Worm (Caenorhabditis elegans) whole organism, early embryonic: ENCODE data around the gene fshr-1.

Source experiments
- B0310.2 ChIP-seq: sonication (generic microtip); optimal IDR thresholded peaks from 2 replicates; lab custom pipeline; 2016; ENCODE audit warnings: mild to moderate bottlenecking, missing genetic modification characterization, missing compliant biosample characterization
- F13C5.2 ChIP-seq: sonication (generic microtip); optimal IDR thresholded peaks from 2 replicates; lab custom pipeline; 2017; ENCODE audit warnings: mild to moderate bottlenecking, missing genetic modification characterization, inconsistent platforms, missing compliant biosample characterization
- aly-1 ChIP-seq: sonication (generic microtip); optimal IDR thresholded peaks from 2 replicates; lab custom pipeline; 2016; ENCODE audit warnings: missing genetic modification characterization, missing compliant biosample characterization
- ama-1 ChIP-seq: fragments of 150-350 bp; optimal IDR thresholded peaks from 2 replicates; lab custom pipeline; 2014
- ceh-13 ChIP-seq: fragments of 200-800 bp; sonication (Bioruptor generic); optimal IDR thresholded peaks from 2 replicates; lab custom pipeline; 2018; ENCODE audit warnings: mild to moderate bottlenecking, missing genetic modification characterization, missing compliant biosample characterization
- ceh-36 ChIP-seq: sonication (generic microtip); optimal IDR thresholded peaks from 2 replicates; lab custom pipeline; 2016; ENCODE audit warnings: missing genetic modification characterization, inconsistent platforms, missing compliant biosample characterization
- ets-7 ChIP-seq: sonication (generic microtip); optimal IDR thresholded peaks from 2 replicates; lab custom pipeline; 2016; ENCODE audit warnings: missing genotype, missing genetic modification characterization, missing compliant biosample characterization
- flt-1 ChIP-seq: fragments of 200-800 bp; sonication (Bioruptor generic); IDR thresholded peaks from 2 replicates; pipeline ENCODE4 v1.3.6; 2022; ENCODE audit warnings: missing genetic modification characterization, missing compliant biosample characterization
- hmbx-1 ChIP-seq: sonication (generic microtip); optimal IDR thresholded peaks from 2 replicates; lab custom pipeline; 2016; ENCODE audit warnings: mild to moderate bottlenecking, missing genetic modification characterization, missing compliant biosample characterization
- hmg-4 ChIP-seq: fragments of 200-800 bp; sonication (Bioruptor generic); optimal IDR thresholded peaks from 2 replicates; lab custom pipeline; 2018; ENCODE audit warnings: mild to moderate bottlenecking, missing genetic modification characterization, missing compliant biosample characterization
- hnd-1 ChIP-seq: sonication (generic microtip); optimal IDR thresholded peaks from 2 replicates; lab custom pipeline; 2016; ENCODE audit warnings: missing genetic modification characterization, missing compliant biosample characterization
- pes-1 ChIP-seq: fragments of 200-800 bp; sonication (Bioruptor generic); IDR thresholded peaks from 2 replicates; pipeline ENCODE4 v1.3.6; 2022; ENCODE audit warnings: missing genetic modification reagents, missing genetic modification characterization, missing compliant biosample characterization
- scrt-1 ChIP-seq: fragments of 200-800 bp; sonication (Bioruptor generic); IDR thresholded peaks from 2 replicates; pipeline ENCODE4 v1.3.6; 2022; ENCODE audit warnings: missing genetic modification characterization, missing compliant biosample characterization
- sea-1 ChIP-seq: fragments of 200-800 bp; sonication (Bioruptor generic); conservative IDR thresholded peaks from 2 replicates; pipeline ENCODE4 v1.3.6; 2022; ENCODE audit warnings: missing genetic modification characterization, missing compliant biosample characterization
- tbx-11 ChIP-seq: fragments of 200-800 bp; sonication (Bioruptor generic); IDR thresholded peaks from 2 replicates; pipeline ENCODE4 v1.3.6; 2022; ENCODE audit warnings: missing genetic modification characterization, missing compliant biosample characterization
- tbx-37 ChIP-seq: fragments of 200-800 bp; sonication (Bioruptor generic); conservative IDR thresholded peaks from 2 replicates; pipeline ENCODE4 v1.3.6; 2022; ENCODE audit warnings: missing genetic modification reagents, missing genetic modification characterization, missing compliant biosample characterization
- tra-4 ChIP-seq: sonication (generic microtip); optimal IDR thresholded peaks from 2 replicates; lab custom pipeline; 2017; ENCODE audit warnings: missing genetic modification characterization, missing compliant biosample characterization

Gene fshr-1

DNA sequence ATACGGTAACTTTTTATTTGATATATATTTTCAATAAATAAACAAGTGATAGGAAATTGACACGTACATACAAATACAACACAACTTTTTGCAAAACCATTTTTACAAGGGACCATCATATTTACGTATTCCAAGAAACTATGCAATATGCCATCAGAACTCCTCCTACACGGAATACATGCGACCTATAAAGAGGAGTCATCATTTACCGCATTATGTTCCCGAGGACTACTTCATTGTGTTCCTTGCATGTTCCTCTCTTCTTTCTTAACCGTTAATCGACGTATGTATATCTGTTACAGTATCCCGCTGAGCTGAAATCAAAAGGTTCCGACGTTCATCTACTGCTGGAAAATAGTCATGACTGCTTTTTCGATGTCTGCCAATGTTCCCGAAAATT is 28.8 kb downstream of the fshr-1 start, which contains the start of gene C50H2.5:
C50H2.5 (plus strand) TSS at position 301 of the 400 bp plus-strand sequence.
- TF ChIP-seq hnd-1 (tag; lab: Kevin White, UChicago) (no peak), ceh-13 (GFP tag; lab: Kevin White, UChicago) (no peak), flt-1 (GFP tag; lab: Robert Waterston, UW) (no peak), ceh-36 (tag; lab: Kevin White, UChicago) (no peak), F13C5.2 (tag; lab: Kevin White, UChicago) (no peak), ama-1 (lab: Kevin White, UChicago) (no peak), pes-1 (GFP tag; lab: Robert Waterston, UW) (no peak), hmg-4 (no peak), ets-7 (tag; lab: Kevin White, UChicago) (no peak), tra-4 (tag; lab: Kevin White, UChicago) (no peak), hmbx-1 (no peak), scrt-1 (GFP tag; lab: Robert Waterston, UW) (no peak), B0310.2 (no peak), tbx-37 (GFP tag; lab: Robert Waterston, UW) (no peak), sea-1 (GFP tag; lab: Robert Waterston, UW) (no peak), aly-1 (no peak), tbx-11 (GFP tag; lab: Robert Waterston, UW) (no peak)

DNA sequence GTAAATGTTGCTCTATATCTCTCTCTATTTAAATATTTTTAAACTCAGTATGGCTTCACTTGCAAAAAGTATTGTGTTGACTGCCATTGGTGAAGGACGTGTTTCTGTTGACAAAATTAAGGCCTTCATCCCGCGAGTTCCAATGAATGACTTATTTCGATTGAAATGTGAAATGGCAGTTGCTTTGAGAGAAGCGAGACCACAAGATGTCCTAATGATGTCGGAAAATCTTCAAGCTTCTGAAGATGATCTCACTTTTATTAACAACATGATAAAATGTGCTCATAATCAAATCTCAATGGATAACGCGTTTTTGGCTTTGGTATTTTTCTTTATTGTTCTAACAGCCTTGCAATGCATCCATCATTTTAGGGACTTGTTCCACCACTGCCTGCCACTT is 31.7 kb downstream of the fshr-1 start, which contains the start of gene ceh-75:
ceh-75 (plus strand) TSS at position 50 of the 400 bp plus-strand sequence.
- no peak for TF ChIP-seq tbx-11 (GFP tag; lab: Robert Waterston, UW)
- no peak for TF ChIP-seq pes-1 (GFP tag; lab: Robert Waterston, UW)
- TF ChIP-seq ceh-36 (tag; lab: Kevin White, UChicago), result no peak
- TF ChIP-seq B0310.2, result no peak
- no peak for TF ChIP-seq sea-1 (GFP tag; lab: Robert Waterston, UW)
- no peak for TF ChIP-seq hmg-4
- no peak for TF ChIP-seq ama-1 (lab: Kevin White, UChicago)

DNA sequence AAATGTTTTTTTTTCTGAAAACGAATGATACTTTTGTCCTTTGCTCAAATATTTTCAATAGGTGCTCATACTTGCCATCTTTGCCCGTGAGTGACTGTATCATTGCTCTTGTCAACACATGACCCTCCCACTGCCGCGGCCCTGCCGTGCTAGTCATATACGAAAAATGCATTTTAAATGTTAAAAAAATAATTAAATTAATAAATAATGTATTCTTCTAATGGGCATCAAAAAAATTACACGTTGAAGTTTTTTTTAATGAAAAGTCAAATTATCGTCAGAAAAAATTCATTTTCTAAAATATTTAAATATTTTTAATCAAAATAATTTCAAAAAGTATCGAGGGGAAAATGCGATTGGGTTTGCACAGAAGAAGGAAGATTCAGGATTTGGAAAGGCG is 32.8 kb downstream of the fshr-1 start, which contains the start of gene C50H2.7:
C50H2.7 (plus strand) TSS at position 301 of the 400 bp plus-strand sequence.
- TF ChIP-seq tbx-11 (GFP tag; lab: Robert Waterston, UW) (no peak), tbx-37 (GFP tag; lab: Robert Waterston, UW) (no peak), F13C5.2 (tag; lab: Kevin White, UChicago) (no peak), ceh-36 (tag; lab: Kevin White, UChicago) (no peak)

ce11 chrV:9924389-9924788 is 34.8 kb downstream of the fshr-1 start:
- no peak for TF ChIP-seq flt-1 (GFP tag; lab: Robert Waterston, UW)
- TF ChIP-seq tbx-37 (GFP tag; lab: Robert Waterston, UW), result no peak
- no peak for TF ChIP-seq ceh-36 (tag; lab: Kevin White, UChicago)
- TF ChIP-seq tbx-11 (GFP tag; lab: Robert Waterston, UW), result no peak
- no peak for TF ChIP-seq scrt-1 (GFP tag; lab: Robert Waterston, UW)
- TF ChIP-seq ceh-13 (GFP tag; lab: Kevin White, UChicago), result no peak
- TF ChIP-seq aly-1, result no peak
- no peak for TF ChIP-seq hmbx-1
- TF ChIP-seq hmg-4, result no peak
- no peak for TF ChIP-seq pes-1 (GFP tag; lab: Robert Waterston, UW)
- no peak for TF ChIP-seq ama-1 (lab: Kevin White, UChicago)
- TF ChIP-seq ets-7 (tag; lab: Kevin White, UChicago), result no peak
- TF ChIP-seq tra-4 (tag; lab: Kevin White, UChicago), result no peak

DNA sequence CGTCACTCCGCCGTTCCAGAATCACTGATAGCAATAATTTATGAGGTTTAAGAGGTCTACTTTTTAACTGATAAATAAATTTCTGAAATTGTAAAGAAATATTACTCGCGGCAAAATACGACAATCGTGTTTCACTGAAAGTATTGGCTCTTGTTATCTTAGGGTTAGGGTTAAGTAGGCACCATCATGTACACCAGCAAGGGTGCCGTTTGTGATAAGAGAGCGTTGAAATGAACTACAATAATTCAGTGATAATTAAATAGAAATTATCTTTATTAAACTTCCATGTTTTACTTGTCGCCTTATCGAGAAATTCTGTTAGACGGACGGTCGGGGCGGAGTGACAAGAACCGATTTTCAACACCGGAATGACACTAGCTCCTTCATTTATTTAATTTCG is 36.0 kb downstream of the fshr-1 start:
- no peak for TF ChIP-seq flt-1 (GFP tag; lab: Robert Waterston, UW)
- no peak for TF ChIP-seq aly-1
- TF ChIP-seq sea-1 (GFP tag; lab: Robert Waterston, UW), result no peak
- no peak for TF ChIP-seq ceh-36 (tag; lab: Kevin White, UChicago)
- no peak for TF ChIP-seq ama-1 (lab: Kevin White, UChicago)

ce11 chrV:9926240-9926639 is 36.6 kb downstream of the fshr-1 start, which contains the start of gene C50H2.13:
TSS of gene C50H2.13 (plus strand) at chrV:9926540.
- TF ChIP-seq ceh-13 (GFP tag; lab: Kevin White, UChicago), result no peak
- TF ChIP-seq aly-1, result no peak
- TF ChIP-seq sea-1 (GFP tag; lab: Robert Waterston, UW), result no peak
- TF ChIP-seq hmg-4, result no peak
- no peak for TF ChIP-seq flt-1 (GFP tag; lab: Robert Waterston, UW)
- TF ChIP-seq ceh-36 (tag; lab: Kevin White, UChicago), result no peak
- no peak for TF ChIP-seq pes-1 (GFP tag; lab: Robert Waterston, UW)
- no peak for TF ChIP-seq tbx-11 (GFP tag; lab: Robert Waterston, UW)
- no peak for TF ChIP-seq tra-4 (tag; lab: Kevin White, UChicago)
- no peak for TF ChIP-seq ama-1 (lab: Kevin White, UChicago)
- no peak for TF ChIP-seq hmbx-1
- no peak for TF ChIP-seq tbx-37 (GFP tag; lab: Robert Waterston, UW)
- no peak for TF ChIP-seq F13C5.2 (tag; lab: Kevin White, UChicago)
- no peak for TF ChIP-seq hnd-1 (tag; lab: Kevin White, UChicago)
- TF ChIP-seq ets-7 (tag; lab: Kevin White, UChicago), result no peak

DNA sequence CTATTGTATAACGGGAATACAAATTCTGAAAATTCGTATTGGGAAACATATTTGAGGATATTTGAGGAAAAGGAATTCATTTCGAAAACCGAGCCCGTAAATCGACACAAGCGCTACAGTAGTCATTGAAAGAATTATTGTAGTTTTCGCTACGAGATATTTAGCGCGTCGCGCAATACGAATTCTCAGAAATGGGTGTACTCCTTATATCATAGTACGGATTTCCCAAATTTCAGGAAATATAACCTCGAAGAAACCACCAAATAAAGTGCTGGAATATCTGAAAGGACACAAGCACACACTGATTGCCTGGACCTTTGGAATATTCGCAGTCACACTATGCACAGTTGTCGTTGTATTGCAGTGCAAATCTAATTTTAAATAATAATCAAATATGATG is 37.7 kb downstream of the fshr-1 start:
- no peak for TF ChIP-seq pes-1 (GFP tag; lab: Robert Waterston, UW)
- TF ChIP-seq hmbx-1, result no peak
- no peak for TF ChIP-seq tbx-37 (GFP tag; lab: Robert Waterston, UW)
- TF ChIP-seq sea-1 (GFP tag; lab: Robert Waterston, UW), result no peak
- no peak for TF ChIP-seq tbx-11 (GFP tag; lab: Robert Waterston, UW)
- TF ChIP-seq ama-1 (lab: Kevin White, UChicago), result no peak
- TF ChIP-seq scrt-1 (GFP tag; lab: Robert Waterston, UW), result no peak
- no peak for TF ChIP-seq hnd-1 (tag; lab: Kevin White, UChicago)
- no peak for TF ChIP-seq B0310.2
